Fruit fly (Drosophila melanogaster): ENCODE measurements around the gene CG9154.

CG9154 gene

dm6 chr2L:6070656-6071231, at the start of gene CG9154, which contains the start of gene Kr-h2:
CG9154 (minus strand) TSS chr2L:6070686.
Kr-h2 (plus strand) TSS chr2L:6070990.
- TF ChIP-seq CG9948 (tag; optimal IDR thresholded peaks at IDR 0.05): peak; percentile 22
- peak; percentile 50 for TF ChIP-seq CG15710 (tag; optimal IDR thresholded peaks at IDR 0.05)
- 0 out of 2 replicates have a peak, but pooled peaks have one; percentile 33 for TF ChIP-seq CG12605 (GFP tag; IDR thresholded peaks at IDR 0.05)
- no peak for TF ChIP-seq CG10348 (GFP tag; IDR thresholded peaks at IDR 0.05)
- TF ChIP-seq rn (GFP tag; IDR thresholded peaks at IDR 0.05): peak; percentile 36; the same call in 1 of the 2 replicates
- peak; percentile 49 for TF ChIP-seq Snoo (tag; optimal IDR thresholded peaks at IDR 0.05)
- TF ChIP-seq CG34367 (tag; optimal IDR thresholded peaks at IDR 0.05): peak; percentile 18
- TF ChIP-seq CG32121 (GFP tag; IDR thresholded peaks at IDR 0.05): 0 out of 2 replicates have a peak, but pooled peaks have one; percentile 34
- TF ChIP-seq Ets98B (GFP tag; IDR thresholded peaks at IDR 0.05): peak; percentile 58; the same call in 1 of the 2 replicates
- no peak for TF ChIP-seq Pif1B (GFP tag; optimal IDR thresholded peaks at IDR 0.05)
- TF ChIP-seq CG17806 (tag; optimal IDR thresholded peaks at IDR 0.05): peak; percentile 33
- no peak for TF ChIP-seq Pif1A (GFP tag; optimal IDR thresholded peaks at IDR 0.05)
- peak; percentile 76 for TF ChIP-seq CG4496 (GFP tag; IDR thresholded peaks at IDR 0.05)
- TF ChIP-seq CG13204 (GFP tag; optimal IDR thresholded peaks at IDR 0.05): no peak
- peak; percentile 56; the same call in 1 of the 3 replicates for TF ChIP-seq fd96Ca (GFP tag; IDR thresholded peaks at IDR 0.05)
- peak; percentile 50 for TF ChIP-seq CG8301 (tag; optimal IDR thresholded peaks at IDR 0.05)

- TF ChIP-seq Ets98B (GFP tag; IDR thresholded peaks at IDR 0.05) (no peak), fd96Ca (GFP tag; IDR thresholded peaks at IDR 0.05) (no peak), CG14655 (GFP tag; optimal IDR thresholded peaks at IDR 0.05) (no peak), Snoo (tag; optimal IDR thresholded peaks at IDR 0.05) (no peak), Pif1B (GFP tag; optimal IDR thresholded peaks at IDR 0.05) (no peak), rn (GFP tag; IDR thresholded peaks at IDR 0.05) (no peak)
These were observed 47.7 kb upstream of the CG9154 start, which contains the start of gene CG31642 for dm6 chr2L:6118212-6118611. CG31642 (plus strand) TSS chr2L:6118512.

dm6 chr2L:6110781-6111180, 40.3 kb upstream of the CG9154 start:
- TF ChIP-seq CG4496 (GFP tag; IDR thresholded peaks at IDR 0.05) (no peak), CG8159 (tag; optimal IDR thresholded peaks at IDR 0.05) (no peak), rn (GFP tag; IDR thresholded peaks at IDR 0.05) (no peak), Snoo (tag; optimal IDR thresholded peaks at IDR 0.05) (no peak), D1 (tag; optimal IDR thresholded peaks at IDR 0.05) (no peak), CG13204 (GFP tag; optimal IDR thresholded peaks at IDR 0.05) (no peak), CG32121 (GFP tag; IDR thresholded peaks at IDR 0.05) (no peak), CG10348 (GFP tag; IDR thresholded peaks at IDR 0.05) (no peak), CG17806 (tag; optimal IDR thresholded peaks at IDR 0.05) (no peak), fd96Ca (GFP tag; IDR thresholded peaks at IDR 0.05) (no peak), CG8301 (tag; optimal IDR thresholded peaks at IDR 0.05) (no peak), CG9948 (tag; optimal IDR thresholded peaks at IDR 0.05) (no peak), Ets98B (GFP tag; IDR thresholded peaks at IDR 0.05) (no peak), EcR (GFP tag; optimal IDR thresholded peaks at IDR 0.05) (no peak), CG14655 (GFP tag; optimal IDR thresholded peaks at IDR 0.05) (no peak), gl (tag; optimal IDR thresholded peaks at IDR 0.05) (no peak), Pif1B (GFP tag; optimal IDR thresholded peaks at IDR 0.05) (no peak)

- no peak for TF ChIP-seq CG8159 (tag; optimal IDR thresholded peaks at IDR 0.05)
- TF ChIP-seq CG4496 (GFP tag; IDR thresholded peaks at IDR 0.05): no peak
- no peak for TF ChIP-seq CG8301 (tag; optimal IDR thresholded peaks at IDR 0.05)
- TF ChIP-seq gl (tag; optimal IDR thresholded peaks at IDR 0.05): no peak
- TF ChIP-seq CG34367 (tag; optimal IDR thresholded peaks at IDR 0.05): no peak
- no peak for TF ChIP-seq D1 (tag; optimal IDR thresholded peaks at IDR 0.05)
- TF ChIP-seq Ets98B (GFP tag; IDR thresholded peaks at IDR 0.05): no peak
- TF ChIP-seq CG12605 (GFP tag; IDR thresholded peaks at IDR 0.05): no peak
- no peak for TF ChIP-seq Pif1B (GFP tag; optimal IDR thresholded peaks at IDR 0.05)
- TF ChIP-seq CG13204 (GFP tag; optimal IDR thresholded peaks at IDR 0.05): no peak
- TF ChIP-seq fd96Ca (GFP tag; IDR thresholded peaks at IDR 0.05): no peak
- no peak for TF ChIP-seq Snoo (tag; optimal IDR thresholded peaks at IDR 0.05)
- no peak for TF ChIP-seq Pif1A (GFP tag; optimal IDR thresholded peaks at IDR 0.05)
These were observed 38.9 kb upstream of the CG9154 start for dm6 chr2L:6109313-6109847.

dm6 chr2L:6100202-6100689, 29.8 kb upstream of the CG9154 start, which contains the start of gene stai:
stai (plus strand) TSS chr2L:6100377.
- TF ChIP-seq Ets98B (GFP tag; IDR thresholded peaks at IDR 0.05) (peak; percentile 51; the same call in 1 of the 2 replicates), CG32121 (GFP tag; IDR thresholded peaks at IDR 0.05) (no peak), CG4496 (GFP tag; IDR thresholded peaks at IDR 0.05) (peak; percentile 57; the same call in 2 of the 3 replicates), fd96Ca (GFP tag; IDR thresholded peaks at IDR 0.05) (no peak), rn (GFP tag; IDR thresholded peaks at IDR 0.05) (no peak), Pif1B (GFP tag; optimal IDR thresholded peaks at IDR 0.05) (peak; percentile 11), CG17806 (tag; optimal IDR thresholded peaks at IDR 0.05) (no peak), CG8159 (tag; optimal IDR thresholded peaks at IDR 0.05) (no peak), CG12605 (GFP tag; IDR thresholded peaks at IDR 0.05) (peak; percentile 58; the same call in 1 of the 2 replicates), CG34367 (tag; optimal IDR thresholded peaks at IDR 0.05) (peak; percentile 18), D1 (tag; optimal IDR thresholded peaks at IDR 0.05) (no peak), CG14655 (GFP tag; optimal IDR thresholded peaks at IDR 0.05) (no peak), Snoo (tag; optimal IDR thresholded peaks at IDR 0.05) (no peak), CG9948 (tag; optimal IDR thresholded peaks at IDR 0.05) (no peak), gl (tag; optimal IDR thresholded peaks at IDR 0.05) (no peak), CG13204 (GFP tag; optimal IDR thresholded peaks at IDR 0.05) (peak; percentile 13), CG10348 (GFP tag; IDR thresholded peaks at IDR 0.05) (no peak), CG8301 (tag; optimal IDR thresholded peaks at IDR 0.05) (peak; percentile 35), Pif1A (GFP tag; optimal IDR thresholded peaks at IDR 0.05) (peak; percentile 27), CG15710 (tag; optimal IDR thresholded peaks at IDR 0.05) (peak; percentile 13), EcR (GFP tag; optimal IDR thresholded peaks at IDR 0.05) (peak; percentile 87)
